Worm (Caenorhabditis elegans): ENCODE measurements around the gene bckd-1A.

Gene bckd-1A

ce11 chrIII:12931108-12931507 lies 41.2 kb downstream of the bckd-1A start:
- TF ChIP-seq tbx-2 (tag; optimal IDR thresholded peaks at IDR 0.05), result no peak
- TF ChIP-seq nfya-1 (tag; optimal IDR thresholded peaks at IDR 0.05; ENCODE audit: insufficient read depth), result no peak
- TF ChIP-seq nhr-23 (tag; optimal IDR thresholded peaks at IDR 0.05), result no peak
- TF ChIP-seq nhr-12 (tag; optimal IDR thresholded peaks at IDR 0.05), result no peak
- no peak for TF ChIP-seq skn-1 (tag; optimal IDR thresholded peaks at IDR 0.05)
- TF ChIP-seq egl-27 (tag; optimal IDR thresholded peaks at IDR 0.05), result no peak
- TF ChIP-seq R02D3.7 (tag; optimal IDR thresholded peaks at IDR 0.05), result no peak
- no peak for TF ChIP-seq nhr-237 (tag; optimal IDR thresholded peaks at IDR 0.05)
- no peak for TF ChIP-seq ceh-9 (tag; optimal IDR thresholded peaks at IDR 0.05)
- no peak for TF ChIP-seq fkh-2 (tag; optimal IDR thresholded peaks at IDR 0.05)
- TF ChIP-seq ceh-16 (tag; optimal IDR thresholded peaks at IDR 0.05), result no peak
- no peak for TF ChIP-seq lin-15B (tag; optimal IDR thresholded peaks at IDR 0.05)
- TF ChIP-seq pha-4 (tag; optimal IDR thresholded peaks at IDR 0.05), result no peak

DNA sequence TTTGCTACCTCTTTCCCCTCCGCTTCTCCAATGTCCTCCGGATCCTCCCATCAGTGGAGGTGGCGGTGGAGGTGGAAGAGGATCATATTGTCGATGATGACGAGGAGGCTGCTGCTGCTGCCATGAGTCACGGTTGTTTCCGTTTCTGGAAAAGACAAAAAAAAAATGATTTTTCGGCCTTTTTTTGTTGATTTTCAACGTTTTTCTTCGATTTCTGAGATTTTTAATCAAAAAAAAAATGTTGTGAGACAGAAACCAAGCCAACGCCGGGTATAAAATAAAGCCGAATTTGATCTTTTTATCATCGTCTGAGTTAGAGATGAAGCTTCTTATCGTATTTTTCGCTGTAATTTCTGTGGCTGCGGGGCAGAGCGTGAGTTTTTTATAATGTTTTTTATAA lies 42.7 kb downstream of the bckd-1A start, which contains the start of gene Y37D8A.19:
Gene Y37D8A.19, plus strand, starts transcription at position 301 of the 400 bp plus-strand sequence.
- TF ChIP-seq elt-1 (tag; optimal IDR thresholded peaks at IDR 0.05) (no peak), eor-1 (tag; optimal IDR thresholded peaks at IDR 0.05) (no peak), ceh-82 (tag; optimal IDR thresholded peaks at IDR 0.05) (no peak), pqm-1 (tag; optimal IDR thresholded peaks at IDR 0.05) (no peak), ZK546.5 (tag; optimal IDR thresholded peaks at IDR 0.05) (no peak), fos-1 (tag; optimal IDR thresholded peaks at IDR 0.05) (no peak), egl-5 (tag; optimal IDR thresholded peaks at IDR 0.05) (no peak), jun-1 (tag; optimal IDR thresholded peaks at IDR 0.05) (no peak), fkh-2 (tag; optimal IDR thresholded peaks at IDR 0.05) (no peak), mml-1 (tag; optimal IDR thresholded peaks at IDR 0.05) (no peak), ztf-4 (tag; optimal IDR thresholded peaks at IDR 0.05) (no peak), aly-2 (tag; optimal IDR thresholded peaks at IDR 0.05) (no peak), ceh-9 (tag; optimal IDR thresholded peaks at IDR 0.05) (no peak), lin-15B (tag; optimal IDR thresholded peaks at IDR 0.05) (no peak), lin-39 (tag; optimal IDR thresholded peaks at IDR 0.05) (no peak), tbx-2 (tag; optimal IDR thresholded peaks at IDR 0.05) (no peak), nhr-76 (tag; optimal IDR thresholded peaks at IDR 0.05) (no peak), lsy-12 (tag; optimal IDR thresholded peaks at IDR 0.05) (no peak), nhr-67 (tag; optimal IDR thresholded peaks at IDR 0.05) (no peak), elt-2 (tag; optimal IDR thresholded peaks at IDR 0.05) (no peak)

DNA sequence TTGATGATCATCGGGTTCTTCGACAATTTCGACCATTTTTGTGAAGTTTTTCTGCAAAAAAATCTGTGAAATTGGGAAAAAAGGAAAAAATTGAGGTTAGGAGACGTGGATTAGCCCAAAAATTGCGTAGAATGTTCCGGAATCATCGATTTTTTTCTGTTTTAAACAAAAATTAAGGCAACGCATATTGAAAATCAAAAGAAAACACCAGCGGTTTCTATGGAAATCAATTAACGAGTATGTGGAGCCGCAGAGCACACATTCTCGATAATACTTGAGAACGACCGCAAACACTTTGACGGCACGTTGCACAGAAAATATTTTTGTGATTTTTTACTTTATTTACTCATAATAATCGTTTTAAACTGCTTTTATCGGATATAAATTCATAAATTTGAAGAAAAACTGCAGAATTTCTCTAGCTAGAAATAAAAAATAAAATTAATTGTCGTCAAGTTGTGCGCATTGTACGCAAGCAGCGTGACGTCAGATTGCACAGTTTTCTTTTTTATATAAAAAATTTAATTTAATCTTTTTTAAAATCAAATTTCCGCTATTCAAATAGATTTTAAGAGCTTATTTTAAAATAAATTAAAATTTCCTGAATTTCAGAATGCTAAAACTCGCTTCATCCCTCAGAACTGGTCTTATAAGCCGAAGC lies 46.2 kb downstream of the bckd-1A start, which contains the start of the genes npp-25 and mrps-10:
Gene npp-25, minus strand, starts transcription at position 51 of the 661 bp plus-strand sequence.
Gene mrps-10, plus strand, starts transcription at position 611 of the 661 bp plus-strand sequence.
- TF ChIP-seq nhr-25 (tag; optimal IDR thresholded peaks at IDR 0.05), result no peak
- TF ChIP-seq ztf-4 (tag; optimal IDR thresholded peaks at IDR 0.05), result no peak
- TF ChIP-seq tbx-2 (tag; optimal IDR thresholded peaks at IDR 0.05), result no peak
- TF ChIP-seq mml-1 (tag; optimal IDR thresholded peaks at IDR 0.05), result no peak
- TF ChIP-seq nhr-28 (tag; optimal IDR thresholded peaks at IDR 0.05), result no peak
- no peak for TF ChIP-seq mdl-1 (tag; optimal IDR thresholded peaks at IDR 0.05)
- no peak for TF ChIP-seq eor-1 (tag; optimal IDR thresholded peaks at IDR 0.05)
- no peak for TF ChIP-seq ceh-82 (tag; optimal IDR thresholded peaks at IDR 0.05)
- TF ChIP-seq fos-1 (tag; optimal IDR thresholded peaks at IDR 0.05), result no peak
- peak; percentile 50 for TF ChIP-seq nfya-1 (tag; optimal IDR thresholded peaks at IDR 0.05; ENCODE audit: insufficient read depth)
- no peak for TF ChIP-seq nhr-11 (tag; optimal IDR thresholded peaks at IDR 0.05)
- peak; percentile 27 for TF ChIP-seq lin-39 (tag; optimal IDR thresholded peaks at IDR 0.05)
- TF ChIP-seq elt-3 (tag; optimal IDR thresholded peaks at IDR 0.05), result no peak
- TF ChIP-seq ZK546.5 (tag; optimal IDR thresholded peaks at IDR 0.05), result no peak
- TF ChIP-seq skn-1 (tag; optimal IDR thresholded peaks at IDR 0.05), result no peak
- no peak for TF ChIP-seq ceh-9 (tag; optimal IDR thresholded peaks at IDR 0.05)
- no peak for TF ChIP-seq fkh-2 (tag; optimal IDR thresholded peaks at IDR 0.05)
- no peak for TF ChIP-seq nhr-67 (tag; optimal IDR thresholded peaks at IDR 0.05)
- peak; percentile 66 for TF ChIP-seq pha-4 (tag; optimal IDR thresholded peaks at IDR 0.05)
- no peak for TF ChIP-seq nhr-43 (tag; optimal IDR thresholded peaks at IDR 0.05; ENCODE audit: poor library complexity, severe bottlenecking)
- TF ChIP-seq ztf-11 (tag; optimal IDR thresholded peaks at IDR 0.05), result no peak
- no peak for TF ChIP-seq unc-62 (GFP tag; optimal IDR thresholded peaks at IDR 0.05)
- TF ChIP-seq egl-27 (tag; optimal IDR thresholded peaks at IDR 0.05), result no peak
- TF ChIP-seq hmg-11 (tag; optimal IDR thresholded peaks at IDR 0.05), result peak; percentile 48
- TF ChIP-seq lin-15B (tag; optimal IDR thresholded peaks at IDR 0.05), result peak; percentile 50
- no peak for TF ChIP-seq ceh-16 (tag; optimal IDR thresholded peaks at IDR 0.05)
- TF ChIP-seq nhr-23 (tag; optimal IDR thresholded peaks at IDR 0.05), result no peak
- TF ChIP-seq nhr-237 (tag; optimal IDR thresholded peaks at IDR 0.05), result no peak
- no peak for TF ChIP-seq pqm-1 (tag; optimal IDR thresholded peaks at IDR 0.05)
- TF ChIP-seq jun-1 (tag; optimal IDR thresholded peaks at IDR 0.05), result no peak
- no peak for TF ChIP-seq nhr-76 (tag; optimal IDR thresholded peaks at IDR 0.05)
- TF ChIP-seq sea-2 (GFP tag; optimal IDR thresholded peaks at IDR 0.05), result no peak
- TF ChIP-seq snpc-4 (tag; optimal IDR thresholded peaks at IDR 0.05), result no peak
